Worm (Caenorhabditis elegans): Measurements from ENCODE around the gene K02E2.11.

The K02E2.11 gene

ce11 chrV:20386942-20387341 is 3.8 kb downstream of the K02E2.11 start, which contains the start of gene K02E2.7:
Gene K02E2.7 (minus strand): TSS chrV:20387042.
- TF ChIP-seq zip-2 (tag; optimal IDR thresholded peaks at IDR 0.05) (no peak), ceh-32 (tag; optimal IDR thresholded peaks at IDR 0.05; ENCODE audit: poor library complexity) (no peak), fkh-10 (GFP tag; optimal IDR thresholded peaks at IDR 0.05) (no peak), Y75B8A.6 (GFP tag; IDR thresholded peaks at IDR 0.05) (no peak), daf-16 (GFP tag; optimal IDR thresholded peaks at IDR 0.05) (no peak), daf-16 (tag; optimal IDR thresholded peaks at IDR 0.05) (no peak), unc-62 (GFP tag; optimal IDR thresholded peaks at IDR 0.05 in 1 of 2) (no peak), unc-62 (tag; optimal IDR thresholded peaks at IDR 0.05) (no peak), nhr-10 (tag; optimal IDR thresholded peaks at IDR 0.05) (no peak), lin-38 (GFP tag; IDR thresholded peaks at IDR 0.05) (no peak), ceh-82 (tag; optimal IDR thresholded peaks at IDR 0.05) (no peak), egl-43 (GFP tag; IDR thresholded peaks at IDR 0.05) (no peak), hif-1 (tag; optimal IDR thresholded peaks at IDR 0.05) (no peak), nhr-42 (GFP tag; IDR thresholded peaks at IDR 0.05) (no peak), lim-7 (GFP tag; IDR thresholded peaks at IDR 0.05) (no peak), F37D6.2 (tag; optimal IDR thresholded peaks at IDR 0.05) (no peak), sdz-12 (GFP tag; optimal IDR thresholded peaks at IDR 0.05) (no peak), snpc-4 (tag; optimal IDR thresholded peaks at IDR 0.05) (no peak)

ce11 chrV:20387415-20387814 is 4.3 kb downstream of the K02E2.11 start, which contains the start of gene F53H2.1:
Gene F53H2.1 (plus strand): TSS chrV:20387715.
- no peak for TF ChIP-seq daf-16 (GFP tag; optimal IDR thresholded peaks at IDR 0.05)
- peak; percentile 25 for TF ChIP-seq daf-16 (tag; optimal IDR thresholded peaks at IDR 0.05)
- no peak for TF ChIP-seq R02D3.7 (tag; optimal IDR thresholded peaks at IDR 0.05)

ce11 chrV:20393773-20394172 is 10.7 kb downstream of the K02E2.11 start, which contains the start of gene cnc-7:
Gene cnc-7 (plus strand): TSS chrV:20394073.
- TF ChIP-seq mdt-29 (GFP tag; IDR thresholded peaks at IDR 0.05) (no peak), ceh-62 (tag; optimal IDR thresholded peaks at IDR 0.05) (no peak), nhr-102 (tag; optimal IDR thresholded peaks at IDR 0.05) (no peak), madf-5 (GFP tag; IDR thresholded peaks at IDR 0.05) (no peak), unc-62 (GFP tag; optimal IDR thresholded peaks at IDR 0.05 in 1 of 2) (no peak), unc-62 (tag; optimal IDR thresholded peaks at IDR 0.05) (no peak), T20F7.1 (GFP tag; optimal IDR thresholded peaks at IDR 0.05) (no peak), nhr-111 (GFP tag; optimal IDR thresholded peaks at IDR 0.05) (no peak), daf-12 (tag; optimal IDR thresholded peaks at IDR 0.05) (no peak), daf-16 (GFP tag; optimal IDR thresholded peaks at IDR 0.05) (no peak), daf-16 (tag; optimal IDR thresholded peaks at IDR 0.05) (no peak), Y48G9A.11 (GFP tag; IDR thresholded peaks at IDR 0.05) (no peak), ceh-44 (GFP tag; IDR thresholded peaks at IDR 0.05) (no peak), lim-7 (GFP tag; IDR thresholded peaks at IDR 0.05) (no peak), mxl-3 (GFP tag; optimal IDR thresholded peaks at IDR 0.05) (no peak), mxl-2 (GFP tag; conservative IDR thresholded peaks at IDR 0.05) (no peak), dpl-1 (GFP tag; optimal IDR thresholded peaks at IDR 0.05) (no peak), lin-13 (GFP tag; optimal IDR thresholded peaks at IDR 0.05) (no peak)

ce11 chrV:20399532-20400068 is 16.5 kb downstream of the K02E2.11 start:
- TF ChIP-seq egl-43 (GFP tag; IDR thresholded peaks at IDR 0.05) = 0 out of 2 replicates have a peak, but pooled peaks have one; percentile 9
- peak; percentile 77 for TF ChIP-seq set-16 (GFP tag; IDR thresholded peaks at IDR 0.05)
- TF ChIP-seq F49E8.2 (tag; optimal IDR thresholded peaks at IDR 0.05; ENCODE audit: borderline replicate concordance) = no peak
- 0 out of 2 replicates have a peak, but pooled peaks have one; percentile 37 for TF ChIP-seq dmd-9 (GFP tag; IDR thresholded peaks at IDR 0.05)
- TF ChIP-seq F44E2.7 (GFP tag; IDR thresholded peaks at IDR 0.05) = 0 out of 2 replicates have a peak, but pooled peaks have one; percentile 28
